Worm (Caenorhabditis elegans) whole organism, late embryonic: Measurements from ENCODE around the gene F15A4.5.
"Not testable (repeated sequence)": the region's sequence is repeated elsewhere in the genome, so short reads cannot be mapped to it uniquely, and the experiment has no call there.

Experiments used
- C38D4.7 ChIP-seq: fragments of 200-800 bp; sonication (Bioruptor generic); optimal IDR thresholded peaks from 2 replicates; lab custom pipeline; 2018; ENCODE audit warnings: mild to moderate bottlenecking, missing genetic modification characterization, moderate library complexity, missing compliant biosample characterization
- F13H6.1 ChIP-seq: sonication (generic microtip); optimal IDR thresholded peaks from 2 replicates; lab custom pipeline; 2016; ENCODE audit warnings: missing genetic modification characterization, missing compliant biosample characterization
- T23F11.4 ChIP-seq: fragments of 200-800 bp; sonication (Bioruptor generic); optimal IDR thresholded peaks from 2 replicates; lab custom pipeline; 2018; ENCODE audit warnings: mild to moderate bottlenecking, missing genetic modification characterization, missing compliant biosample characterization
- ceh-14 ChIP-seq: sonication (generic microtip); optimal IDR thresholded peaks from 2 replicates; lab custom pipeline; 2016; ENCODE audit warnings: missing genotype, missing genetic modification characterization, missing compliant biosample characterization
- ceh-24 ChIP-seq: sonication (generic microtip); optimal IDR thresholded peaks from 2 replicates; lab custom pipeline; 2016; ENCODE audit warnings: mild to moderate bottlenecking, missing genetic modification characterization, missing compliant biosample characterization
- ceh-31 ChIP-seq: sonication (generic microtip); optimal IDR thresholded peaks from 2 replicates; lab custom pipeline; 2016; ENCODE audit warnings: missing genetic modification characterization, missing compliant biosample characterization
- ceh-34 ChIP-seq: sonication (generic microtip); optimal IDR thresholded peaks from 2 replicates; lab custom pipeline; 2016; ENCODE audit warnings: mild to moderate bottlenecking, missing genetic modification characterization, missing compliant biosample characterization
- che-1 ChIP-seq: sonication (generic microtip); optimal IDR thresholded peaks from 2 replicates; lab custom pipeline; 2016; ENCODE audit warnings: mild to moderate bottlenecking, missing genetic modification characterization, missing compliant biosample characterization
- dve-1 ChIP-seq: sonication (generic microtip); optimal IDR thresholded peaks from 2 replicates; lab custom pipeline; 2017; ENCODE audit warnings: antibody characterized with exemption, mild to moderate bottlenecking, missing genetic modification characterization, missing compliant biosample characterization
- elt-4 ChIP-seq: sonication (generic microtip); optimal IDR thresholded peaks from 2 replicates; lab custom pipeline; 2016; ENCODE audit warnings: missing genetic modification characterization, missing compliant biosample characterization
- ets-4 ChIP-seq: sonication (generic microtip); optimal IDR thresholded peaks from 2 replicates; lab custom pipeline; 2016; ENCODE audit warnings: missing genetic modification characterization, missing compliant biosample characterization
- fkh-6 ChIP-seq: sonication (generic microtip); optimal IDR thresholded peaks from 2 replicates; lab custom pipeline; 2016; ENCODE audit warnings: missing genetic modification characterization, missing compliant biosample characterization
- hlh-13 ChIP-seq: fragments of 200-800 bp; sonication (Bioruptor generic); optimal IDR thresholded peaks from 2 replicates; lab custom pipeline; 2018; ENCODE audit warnings: mild to moderate bottlenecking, missing genetic modification characterization, missing compliant biosample characterization
- hlh-15 ChIP-seq: sonication (generic microtip); optimal IDR thresholded peaks from 2 replicates; lab custom pipeline; 2016; ENCODE audit warnings: missing genetic modification characterization, missing compliant biosample characterization
- hlh-30 ChIP-seq: sonication (generic microtip); optimal IDR thresholded peaks from 2 replicates; lab custom pipeline; 2017; ENCODE audit warnings: antibody characterized with exemption, missing genetic modification characterization, missing compliant biosample characterization; ENCODE audit not compliant: insufficient read depth
- madf-2 ChIP-seq: sonication (generic microtip); optimal IDR thresholded peaks from 2 replicates; lab custom pipeline; 2017; ENCODE audit warnings: missing genetic modification characterization, missing compliant biosample characterization
- nfya-1 ChIP-seq: sonication (generic microtip); optimal IDR thresholded peaks from 2 replicates; lab custom pipeline; 2017; ENCODE audit warnings: missing genetic modification characterization, mild to moderate bottlenecking, missing compliant biosample characterization, antibody characterized with exemption, moderate library complexity
- nhr-232 ChIP-seq: sonication (generic microtip); optimal IDR thresholded peaks from 2 replicates; lab custom pipeline; 2016; ENCODE audit warnings: missing genetic modification characterization, missing compliant biosample characterization
- npax-4 ChIP-seq: sonication (generic microtip); optimal IDR thresholded peaks from 2 replicates; lab custom pipeline; 2016; ENCODE audit warnings: missing genetic modification characterization, missing compliant biosample characterization
- odd-2 ChIP-seq: sonication (generic microtip); optimal IDR thresholded peaks from 2 replicates; lab custom pipeline; 2017; ENCODE audit warnings: antibody characterized with exemption, mild to moderate bottlenecking, missing genetic modification characterization, missing compliant biosample characterization
- pha-2 ChIP-seq: sonication (generic microtip); optimal IDR thresholded peaks from 2 replicates; lab custom pipeline; 2017; ENCODE audit warnings: mild to moderate bottlenecking, missing genetic modification characterization, missing compliant biosample characterization
- pqm-1 ChIP-seq: sonication (generic microtip); optimal IDR thresholded peaks from 2 replicates; lab custom pipeline; 2016; ENCODE audit warnings: missing genetic modification characterization, missing compliant biosample characterization
- ref-2 ChIP-seq: sonication (generic microtip); optimal IDR thresholded peaks from 2 replicates; lab custom pipeline; 2016; ENCODE audit warnings: missing genetic modification characterization, missing compliant biosample characterization
- tbx-2 ChIP-seq: sonication (generic microtip); optimal IDR thresholded peaks from 2 replicates; lab custom pipeline; 2016; ENCODE audit warnings: missing genetic modification characterization, missing compliant biosample characterization
- ttx-3 ChIP-seq: sonication (generic microtip); optimal IDR thresholded peaks from 2 replicates; lab custom pipeline; 2016; ENCODE audit warnings: missing genetic modification reagents, missing genetic modification characterization, missing compliant biosample characterization
- unc-42 ChIP-seq: sonication (generic microtip); optimal IDR thresholded peaks from 2 replicates; lab custom pipeline; 2016; ENCODE audit warnings: missing genotype, missing genetic modification characterization, missing compliant biosample characterization
- zip-5 ChIP-seq: sonication (generic microtip); optimal IDR thresholded peaks from 2 replicates; lab custom pipeline; 2016; ENCODE audit warnings: missing genetic modification characterization, missing compliant biosample characterization
- ztf-16 ChIP-seq: sonication (generic microtip); optimal IDR thresholded peaks from 2 replicates; lab custom pipeline; 2017; ENCODE audit warnings: missing genetic modification characterization, missing compliant biosample characterization

Gene F15A4.5

ce11 chrII:12444679-12445376, 26.2 kb downstream of the F15A4.5 start, which contains the start of the genes W05H5.1 and pitr-6:
W05H5.1 (minus strand) TSS chrII:12444779.
pitr-6 (plus strand) TSS chrII:12445326.
- TF ChIP-seq ceh-31 (tag; lab: Kevin White, UChicago) (no peak), odd-2 (tag; lab: Kevin White, UChicago) (no peak), dve-1 (tag; lab: Kevin White, UChicago) (no peak), ceh-24 (no peak), npax-4 (tag; lab: Kevin White, UChicago) (no peak), che-1 (tag; lab: Kevin White, UChicago) (no peak), pqm-1 (no peak)

- TF ChIP-seq ets-4; unc-42 (tag; lab: Kevin White, UChicago); ref-2 (tag; lab: Kevin White, UChicago): not testable (repeated sequence)
Observed at ce11 chrII:12441164-12441563, 29.9 kb downstream of the F15A4.5 start, which contains the start of gene Y57A10C.10. Y57A10C.10 (minus strand) TSS chrII:12441264.

ce11 chrII:12438441-12438840, 32.6 kb downstream of the F15A4.5 start, which contains the start of gene Y57A10C.9:
Y57A10C.9 (minus strand) TSS chrII:12438541.
- TF ChIP-seq ets-4 (no peak), ceh-31 (tag; lab: Kevin White, UChicago) (no peak), ttx-3 (no peak), elt-4 (tag; lab: Kevin White, UChicago) (no peak), ceh-14 (tag; lab: Kevin White, UChicago) (peak; percentile 39), odd-2 (tag; lab: Kevin White, UChicago) (no peak), F13H6.1 (tag; lab: Kevin White, UChicago) (no peak), hlh-13 (GFP tag; lab: Kevin White, UChicago) (no peak)

- TF ChIP-seq dve-1 (tag; lab: Kevin White, UChicago) (peak; percentile 70), nhr-232 (tag; lab: Kevin White, UChicago) (no peak)
Observed at ce11 chrII:12436717-12437116, 34.3 kb downstream of the F15A4.5 start.

ce11 chrII:12435202-12435872, 35.7 kb downstream of the F15A4.5 start:
- no peak for TF ChIP-seq fkh-6 (tag; lab: Kevin White, UChicago)
- TF ChIP-seq nfya-1 (tag; lab: Kevin White, UChicago): no peak
- TF ChIP-seq zip-5 (tag; lab: Kevin White, UChicago): no peak

ce11 chrII:12432356-12432755, 38.7 kb downstream of the F15A4.5 start, which contains the start of gene dct-12:
dct-12 (minus strand) TSS chrII:12432456.
- no peak for TF ChIP-seq tbx-2 (tag; lab: Kevin White, UChicago)
- TF ChIP-seq nhr-232 (tag; lab: Kevin White, UChicago): no peak
- no peak for TF ChIP-seq madf-2 (tag; lab: Kevin White, UChicago)
- TF ChIP-seq F13H6.1 (tag; lab: Kevin White, UChicago): no peak
- no peak for TF ChIP-seq che-1 (tag; lab: Kevin White, UChicago)
- no peak for TF ChIP-seq zip-5 (tag; lab: Kevin White, UChicago)
- TF ChIP-seq ets-4: no peak
- no peak for TF ChIP-seq C38D4.7 (GFP tag; lab: Kevin White, UChicago)
- no peak for TF ChIP-seq ceh-34 (tag; lab: Kevin White, UChicago)
- no peak for TF ChIP-seq unc-42 (tag; lab: Kevin White, UChicago)
- TF ChIP-seq ceh-24: no peak
- no peak for TF ChIP-seq T23F11.4 (GFP tag; lab: Kevin White, UChicago)
- no peak for TF ChIP-seq pha-2

- TF ChIP-seq ztf-16 (tag; lab: Kevin White, UChicago): no peak
- no peak for TF ChIP-seq hlh-30 (tag; lab: Kevin White, UChicago)
- no peak for TF ChIP-seq pqm-1
- TF ChIP-seq hlh-15 (tag; lab: Kevin White, UChicago): no peak
Observed at ce11 chrII:12429743-12430142, 41.3 kb downstream of the F15A4.5 start, which contains the start of gene Y57A10C.8. Y57A10C.8 (minus strand) TSS chrII:12429843.
